Worm (Caenorhabditis elegans): ENCODE data around the gene col-33.

DNA sequence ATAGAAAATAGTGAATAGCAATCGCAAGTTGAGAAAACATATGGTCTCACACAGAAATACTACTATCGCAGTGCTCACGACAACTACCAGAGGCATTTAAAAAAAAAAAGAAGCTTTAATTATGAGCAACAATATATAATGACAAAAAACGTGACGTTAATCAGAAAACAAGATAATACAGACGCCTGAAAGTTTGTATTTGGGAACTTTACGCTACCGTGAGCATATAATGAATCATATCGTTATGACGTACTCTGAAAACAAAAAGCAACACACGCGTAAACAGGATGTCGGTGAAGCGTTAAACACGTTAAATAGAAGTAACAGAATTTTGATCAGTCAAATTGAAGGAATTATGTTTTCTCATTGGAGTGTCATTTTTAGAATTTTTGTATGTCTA lies 37.2 kb upstream of the col-33 start, which contains the start of gene srbc-71:
- TF ChIP-seq hmg-4 (GFP tag; optimal IDR thresholded peaks at IDR 0.05) (no peak), scrt-1 (GFP tag; IDR thresholded peaks at IDR 0.05) (no peak), hmbx-1 (tag; optimal IDR thresholded peaks at IDR 0.05) (no peak), tra-4 (tag; optimal IDR thresholded peaks at IDR 0.05) (no peak)

All from whole organism, early embryonic.